Worm (Caenorhabditis elegans): ENCODE data around the gene F49H6.17.

DNA sequence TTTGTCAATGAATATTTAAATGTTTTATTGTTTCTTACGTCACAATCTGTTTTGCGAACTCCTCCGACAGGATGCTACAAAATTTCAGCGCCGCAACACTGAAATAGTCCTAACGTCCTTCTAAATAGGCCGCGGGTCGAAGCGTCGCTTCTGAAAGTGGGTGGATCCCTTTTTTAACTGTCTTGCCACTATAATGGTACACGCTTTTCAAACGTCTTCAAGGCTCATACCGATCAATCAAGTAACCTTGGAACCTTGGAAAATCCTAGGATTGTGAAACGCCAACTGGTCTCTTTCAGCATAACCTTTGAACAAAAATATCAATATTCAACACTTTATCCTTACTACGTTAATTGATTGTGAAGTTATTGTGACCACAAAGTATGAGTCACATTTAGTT is 46.8 kb downstream of the F49H6.17 start:
- TF ChIP-seq cog-1 (tag; optimal IDR thresholded peaks at IDR 0.05) (no peak), ztf-23 (GFP tag; IDR thresholded peaks at IDR 0.05) (no peak)

Measured in whole organism, midembryonic.